Worm (Caenorhabditis elegans) whole organism, late embryonic: ENCODE results near the gene ergi-1.

Source experiments
- ahr-1 ChIP-seq: sonication (generic microtip); optimal IDR thresholded peaks from 2 replicates; lab custom pipeline; 2016; ENCODE audit warnings: missing genetic modification characterization, missing compliant biosample characterization
- ama-1 ChIP-seq: fragments of 150-350 bp; optimal IDR thresholded peaks from 2 replicates; lab custom pipeline; 2014
- nhr-11 ChIP-seq: fragments of 150-350 bp; optimal IDR thresholded peaks from 2 replicates; lab custom pipeline; 2014; ENCODE audit warnings: missing biosample characterization, missing genetic modification characterization
- tbx-2 ChIP-seq: sonication (generic microtip); optimal IDR thresholded peaks from 2 replicates; lab custom pipeline; 2016; ENCODE audit warnings: missing genetic modification characterization, missing compliant biosample characterization

DNA sequence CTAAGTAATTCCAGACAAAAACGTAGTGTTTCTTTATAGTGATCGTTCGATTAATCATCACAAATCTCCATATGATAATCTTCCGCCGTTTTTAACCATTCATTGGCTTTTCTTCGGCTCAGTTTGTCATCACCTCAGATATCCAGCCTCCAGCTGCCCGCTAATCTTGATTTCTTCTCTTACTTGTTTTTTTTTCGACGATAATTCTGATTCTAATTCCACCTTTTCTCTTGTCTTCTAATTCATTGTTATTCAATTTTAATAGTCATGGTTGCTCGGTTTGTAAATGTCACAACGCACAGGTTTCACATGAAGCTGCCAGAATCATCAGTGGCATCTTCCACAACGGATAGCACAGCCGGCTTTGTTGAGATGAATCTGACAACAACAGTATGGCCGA, 44.5 kb upstream of the ergi-1 start, which contains the start of gene F49H12.4:
- no peak for TF ChIP-seq nhr-11 (tag; lab: Kevin White, UChicago)
- TF ChIP-seq ahr-1 (tag; lab: Kevin White, UChicago), result no peak
- TF ChIP-seq tbx-2, result no peak
- no peak for TF ChIP-seq ama-1 (lab: Kevin White, UChicago)
